Fruit fly (Drosophila melanogaster) whole organism, adult: ENCODE measurements around the gene stac.

Experiments used
- CG11617 ChIP-seq: fragments of 200-800 bp; sonication (Bioruptor generic); optimal IDR thresholded peaks from 2 replicates; lab custom pipeline; 2017; ENCODE audit warnings: mild to moderate bottlenecking, missing biosample characterization, missing genetic modification reagents, missing genetic modification characterization
- CG12768 ChIP-seq: fragments of 200-800 bp; sonication (Bioruptor generic); optimal IDR thresholded peaks from 2 replicates; lab custom pipeline; 2017; ENCODE audit warnings: missing biosample characterization, missing genetic modification characterization, mild to moderate bottlenecking, moderate library complexity, missing genetic modification reagents
- CG14711 ChIP-seq: fragments of 200-800 bp; sonication (Bioruptor generic); optimal IDR thresholded peaks from 2 replicates; lab custom pipeline; 2018; ENCODE audit warnings: missing biosample characterization, mild to moderate bottlenecking, missing genetic modification characterization, moderate library complexity
- Crg-1 ChIP-seq: fragments of 200-800 bp; sonication (Bioruptor generic); optimal IDR thresholded peaks from 2 replicates; lab custom pipeline; 2016; ENCODE audit warnings: missing biosample characterization, missing genetic modification characterization
- Mnt ChIP-seq: fragments of 200-800 bp; sonication (Bioruptor generic); optimal IDR thresholded peaks from 2 replicates; lab custom pipeline; 2016; ENCODE audit warnings: missing biosample characterization, mild to moderate bottlenecking, missing genetic modification characterization
- bab1 ChIP-seq: fragments of 200-800 bp; sonication (Bioruptor generic); optimal IDR thresholded peaks from 3 replicates; lab custom pipeline; 2019; ENCODE audit warnings: missing biosample characterization, mild to moderate bottlenecking, missing genetic modification characterization, moderate library complexity
- cic ChIP-seq: fragments of 200-800 bp; sonication (Bioruptor generic); optimal IDR thresholded peaks from 2 replicates; lab custom pipeline; 2017; ENCODE audit warnings: missing biosample characterization, mild to moderate bottlenecking, missing genetic modification characterization, moderate library complexity
- tj ChIP-seq: fragments of 200-800 bp; sonication (Bioruptor generic); optimal IDR thresholded peaks from 3 replicates; lab custom pipeline; 2017; ENCODE audit warnings: missing biosample characterization, mild to moderate bottlenecking, missing genetic modification characterization, moderate library complexity

DNA sequence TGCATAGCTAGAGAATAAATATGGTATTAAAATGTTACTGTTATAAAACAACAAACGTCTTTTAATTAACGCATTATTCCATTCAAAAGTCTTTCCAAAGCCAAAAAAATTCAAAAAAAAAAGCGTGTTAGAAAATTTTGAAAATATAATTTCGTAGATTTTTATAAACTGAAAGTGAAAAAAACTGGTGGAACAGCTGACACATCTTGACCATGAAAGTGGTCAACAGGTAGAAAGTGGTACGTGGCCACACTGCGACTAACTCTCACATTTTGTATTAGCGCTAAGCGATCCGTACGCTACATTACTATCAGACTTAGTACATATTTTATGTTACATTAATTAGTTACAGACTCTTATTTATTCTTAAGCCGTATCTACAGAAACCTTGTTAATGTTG, 14.8 kb downstream of the stac start, which contains the start of gene CG11836:
- TF ChIP-seq bab1 (GFP tag; lab: Kevin White, UChicago) (no peak), Crg-1 (GFP tag; lab: Kevin White, UChicago) (no peak), cic (GFP tag; lab: Kevin White, UChicago) (no peak), CG11617 (GFP tag; lab: Kevin White, UChicago) (no peak), CG12768 (no peak), tj (GFP tag; lab: Kevin White, UChicago) (no peak), CG14711 (tag; lab: Kevin White, UChicago) (no peak), Mnt (GFP tag; lab: Kevin White, UChicago) (no peak)
